Fruit fly (Drosophila melanogaster) whole organism, embryonic: ENCODE results near the gene CG11891.

Source experiments
- Antp ChIP-seq: fragments of 200-800 bp; sonication (Bioruptor generic); optimal IDR thresholded peaks from 3 replicates; lab custom pipeline; 2016; ENCODE audit warnings: missing biosample characterization, missing genetic modification characterization
- Atf6 ChIP-seq: fragments of 200-800 bp; sonication (Bioruptor generic); IDR thresholded peaks from 2 replicates; pipeline ENCODE4 v1.3.6; 2022; ENCODE audit warnings: missing biosample characterization, missing genetic modification characterization
- Awh ChIP-seq: fragments of 200-800 bp; sonication (Bioruptor generic); IDR thresholded peaks from 2 replicates; pipeline ENCODE4, ENCODE4 v1.3.6; 2022; ENCODE audit warnings: missing biosample characterization, missing genetic modification characterization
- B-H2 ChIP-seq: fragments of 200-800 bp; sonication (Bioruptor generic); optimal IDR thresholded peaks from 2 replicates; lab custom pipeline; 2018; ENCODE audit warnings: missing biosample characterization, mild to moderate bottlenecking, missing genetic modification characterization
- CG1024 ChIP-seq: fragments of 200-800 bp; sonication (Bioruptor generic); IDR thresholded peaks from 2 replicates; pipeline ENCODE4 v1.3.6; 2022; ENCODE audit warnings: missing biosample characterization, missing genetic modification characterization
- CG12744 ChIP-seq: fragments of 200-800 bp; sonication (Bioruptor generic); optimal IDR thresholded peaks from 2 replicates; lab custom pipeline; 2016; ENCODE audit warnings: missing biosample characterization, missing genetic modification characterization
- CG13894 ChIP-seq: fragments of 200-800 bp; sonication (Bioruptor generic); optimal IDR thresholded peaks from 3 replicates; lab custom pipeline; 2018; ENCODE audit warnings: missing biosample characterization, mild to moderate bottlenecking, missing genetic modification characterization, moderate library complexity
- CG15601 ChIP-seq: fragments of 200-800 bp; sonication (Bioruptor generic); optimal IDR thresholded peaks from 3 replicates; lab custom pipeline; 2019; ENCODE audit warnings: missing biosample characterization, mild to moderate bottlenecking, missing genetic modification characterization, moderate library complexity
- CG16779 ChIP-seq: fragments of 200-800 bp; sonication (Bioruptor generic); IDR thresholded peaks from 2 replicates; pipeline ENCODE4 v1.3.6; 2022; ENCODE audit warnings: missing biosample characterization, missing genetic modification characterization
- CG17568 ChIP-seq: fragments of 200-800 bp; sonication (Bioruptor generic); optimal IDR thresholded peaks from 2 replicates; lab custom pipeline; 2018; ENCODE audit warnings: missing biosample characterization, mild to moderate bottlenecking, missing genetic modification characterization, moderate library complexity
- CG18599 ChIP-seq: fragments of 200-800 bp; sonication (Bioruptor generic); optimal IDR thresholded peaks from 3 replicates; lab custom pipeline; 2017; ENCODE audit warnings: missing biosample characterization, missing genetic modification characterization, mild to moderate bottlenecking, moderate library complexity, missing genetic modification reagents
- CG18764 ChIP-seq: fragments of 200-800 bp; sonication (Bioruptor generic); optimal IDR thresholded peaks from 3 replicates; lab custom pipeline; 2016; ENCODE audit warnings: missing biosample characterization, missing genetic modification characterization
- CG2120 ChIP-seq: fragments of 200-800 bp; sonication (Bioruptor generic); optimal IDR thresholded peaks from 3 replicates; lab custom pipeline; 2016; ENCODE audit warnings: missing biosample characterization, missing genetic modification characterization
- CG2199 ChIP-seq: fragments of 200-800 bp; sonication (Bioruptor generic); IDR thresholded peaks from 3 replicates; pipeline ENCODE4 v1.3.6; 2022; ENCODE audit warnings: missing biosample characterization, missing genetic modification characterization
- CG31365 ChIP-seq: fragments of 200-800 bp; sonication (Bioruptor generic); optimal IDR thresholded peaks from 2 replicates; lab custom pipeline; 2018; ENCODE audit warnings: missing biosample characterization, mild to moderate bottlenecking, missing genetic modification characterization
- CG31388 ChIP-seq: fragments of 200-800 bp; sonication (Bioruptor generic); optimal IDR thresholded peaks from 2 replicates; lab custom pipeline; 2016; ENCODE audit warnings: missing biosample characterization, missing genetic modification characterization
- CG31441 ChIP-seq: fragments of 200-800 bp; sonication (Bioruptor generic); IDR thresholded peaks from 2 replicates; pipeline ENCODE4 v1.3.6; 2022; ENCODE audit warnings: missing biosample characterization, missing genetic modification characterization
- CG34376 ChIP-seq: fragments of 200-800 bp; sonication (Bioruptor generic); optimal IDR thresholded peaks from 2 replicates; lab custom pipeline; 2018; ENCODE audit warnings: missing biosample characterization, mild to moderate bottlenecking, missing genetic modification characterization
- CG5180 ChIP-seq: fragments of 200-800 bp; sonication (Bioruptor generic); optimal IDR thresholded peaks from 3 replicates; lab custom pipeline; 2017; ENCODE audit warnings: missing biosample characterization, missing genetic modification characterization, mild to moderate bottlenecking, moderate library complexity, missing genetic modification reagents
- CG9727 ChIP-seq: fragments of 200-800 bp; sonication (Bioruptor generic); optimal IDR thresholded peaks from 3 replicates; lab custom pipeline; 2017; ENCODE audit warnings: missing biosample characterization, mild to moderate bottlenecking, missing genetic modification characterization
- Fer1 ChIP-seq: fragments of 200-800 bp; sonication (Bioruptor generic); optimal IDR thresholded peaks from 2 replicates; lab custom pipeline; 2017; ENCODE audit warnings: missing biosample characterization, mild to moderate bottlenecking, missing genetic modification characterization
- Fer2 ChIP-seq: fragments of 200-800 bp; sonication (Bioruptor generic); optimal IDR thresholded peaks from 2 replicates; lab custom pipeline; 2018; ENCODE audit warnings: missing biosample characterization, mild to moderate bottlenecking, missing genetic modification characterization, moderate library complexity
- HHEX ChIP-seq: fragments of 200-800 bp; sonication (Bioruptor generic); optimal IDR thresholded peaks from 3 replicates; lab custom pipeline; 2017; ENCODE audit warnings: missing biosample characterization, mild to moderate bottlenecking, missing genetic modification characterization, missing genetic modification reagents
- Mad ChIP-seq: fragments of 200-800 bp; sonication (Bioruptor generic); optimal IDR thresholded peaks from 2 replicates; lab custom pipeline; 2016; ENCODE audit warnings: missing biosample characterization, missing genetic modification characterization
- Med ChIP-seq: fragments of 200-800 bp; sonication (Bioruptor generic); peaks from one replicate; lab custom pipeline; 2016; ENCODE audit warnings: missing biosample characterization, missing genetic modification characterization, mild to moderate bottlenecking, inconsistent platforms, moderate library complexity
- NK7.1 ChIP-seq: fragments of 200-800 bp; sonication (Bioruptor generic); optimal IDR thresholded peaks from 3 replicates; lab custom pipeline; 2016; ENCODE audit warnings: missing biosample characterization, missing genetic modification characterization
- Optix ChIP-seq: fragments of 200-800 bp; sonication (Bioruptor generic); IDR thresholded peaks from 3 replicates; pipeline ENCODE4 v1.3.6; 2022; ENCODE audit warnings: missing biosample characterization, missing genetic modification characterization
- Rx ChIP-seq: fragments of 200-800 bp; sonication (Bioruptor generic); IDR thresholded peaks from 2 replicates; pipeline ENCODE4 v1.3.6; 2022; ENCODE audit warnings: missing biosample characterization, missing genetic modification characterization
- Stat92E ChIP-seq, 3 experiments: fragments of >200 bp in 2 of 3; fragments of 200-800 bp in 1 of 3; sonication (Bioruptor generic) in 1 of 3; optimal IDR thresholded peaks; 2 replicates each; lab custom pipeline; 2017 to 2019; ENCODE audit warnings: missing biosample characterization in 3 of 3, missing genetic modification characterization in 3 of 3, mild to moderate bottlenecking in 1 of 3, moderate library complexity in 1 of 3
- YL-1 ChIP-seq: fragments of 200-800 bp; sonication (Bioruptor generic); optimal IDR thresholded peaks from 3 replicates; lab custom pipeline; 2017; ENCODE audit warnings: missing biosample characterization, mild to moderate bottlenecking, missing genetic modification characterization
- ap ChIP-seq: fragments of 200-800 bp; sonication (Bioruptor generic); IDR thresholded peaks from 2 replicates; pipeline ENCODE4 v1.3.6; 2022; ENCODE audit warnings: missing biosample characterization, missing genetic modification characterization
- ara ChIP-seq: fragments of 200-800 bp; sonication (Bioruptor generic); IDR thresholded peaks from 2 replicates; pipeline ENCODE4 v1.3.6; 2022; ENCODE audit warnings: missing biosample characterization, missing genetic modification characterization
- bcd ChIP-seq: fragments of 200-800 bp; sonication (Bioruptor generic); optimal IDR thresholded peaks from 2 replicates; lab custom pipeline; 2017; ENCODE audit warnings: missing biosample characterization, mild to moderate bottlenecking, missing genetic modification characterization
- caup ChIP-seq: fragments of 200-800 bp; sonication (Bioruptor generic); optimal IDR thresholded peaks from 3 replicates; lab custom pipeline; 2017; ENCODE audit warnings: missing biosample characterization, mild to moderate bottlenecking, missing genetic modification characterization, moderate library complexity; ENCODE audit not compliant: severe bottlenecking
- dmrt99B ChIP-seq: fragments of 200-800 bp; sonication (Bioruptor generic); optimal IDR thresholded peaks from 2 replicates; lab custom pipeline; 2018; ENCODE audit warnings: missing biosample characterization, mild to moderate bottlenecking, missing genetic modification characterization, moderate library complexity
- exex ChIP-seq: fragments of 200-800 bp; sonication (Bioruptor generic); optimal IDR thresholded peaks from 4 replicates; lab custom pipeline; 2018; ENCODE audit warnings: missing biosample characterization, mild to moderate bottlenecking, missing genetic modification characterization, moderate library complexity
- eyg ChIP-seq: fragments of 200-800 bp; sonication (Bioruptor generic); optimal IDR thresholded peaks from 3 replicates; lab custom pipeline; 2016; ENCODE audit warnings: missing biosample characterization, missing genetic modification characterization
- grau ChIP-seq: fragments of 200-800 bp; optimal IDR thresholded peaks from 3 replicates; lab custom pipeline; 2019; ENCODE audit warnings: missing biosample characterization, mild to moderate bottlenecking, missing genetic modification characterization, moderate library complexity
- gsb ChIP-seq: fragments of 200-800 bp; sonication (Bioruptor generic); IDR thresholded peaks from 2 replicates; pipeline ENCODE4 v1.3.6; 2022; ENCODE audit warnings: missing biosample characterization, missing genetic modification characterization
- gt ChIP-seq: fragments of 200-800 bp; sonication (Bioruptor generic); IDR thresholded peaks from 2 replicates; pipeline ENCODE4 v1.3.6; 2022; ENCODE audit warnings: missing biosample characterization, missing genetic modification characterization
- jigr1 ChIP-seq: fragments of 200-800 bp; sonication (Bioruptor generic); IDR thresholded peaks from 3 replicates; pipeline ENCODE4 v1.3.6; 2022; ENCODE audit warnings: missing biosample characterization, missing genetic modification characterization
- kay ChIP-seq: fragments of 200-800 bp; sonication (Bioruptor generic); optimal IDR thresholded peaks from 2 replicates; lab custom pipeline; 2016; ENCODE audit warnings: missing biosample characterization, missing genetic modification characterization
- odd ChIP-seq: fragments of 200-800 bp; sonication (Bioruptor generic); optimal IDR thresholded peaks from 2 replicates; lab custom pipeline; 2017; ENCODE audit warnings: missing biosample characterization, mild to moderate bottlenecking, missing genetic modification characterization
- pnt ChIP-seq: fragments of 200-800 bp; sonication (Bioruptor generic); optimal IDR thresholded peaks from 3 replicates; lab custom pipeline; 2016; ENCODE audit warnings: missing biosample characterization, missing genetic modification characterization
- schlank ChIP-seq: fragments of 200-800 bp; sonication (Bioruptor generic); optimal IDR thresholded peaks from 2 replicates; lab custom pipeline; 2018; ENCODE audit warnings: missing biosample characterization, mild to moderate bottlenecking, missing genetic modification characterization
- unpg ChIP-seq: fragments of 200-800 bp; sonication (Bioruptor generic); optimal IDR thresholded peaks from 3 replicates; lab custom pipeline; 2018; ENCODE audit warnings: missing biosample characterization, mild to moderate bottlenecking, missing genetic modification characterization, moderate library complexity
- vvl ChIP-seq: fragments of 200-800 bp; sonication (Bioruptor generic); IDR thresholded peaks from 2 replicates; pipeline ENCODE4 v1.3.6; 2022; ENCODE audit warnings: missing biosample characterization, missing genetic modification characterization

The CG11891 gene

DNA sequence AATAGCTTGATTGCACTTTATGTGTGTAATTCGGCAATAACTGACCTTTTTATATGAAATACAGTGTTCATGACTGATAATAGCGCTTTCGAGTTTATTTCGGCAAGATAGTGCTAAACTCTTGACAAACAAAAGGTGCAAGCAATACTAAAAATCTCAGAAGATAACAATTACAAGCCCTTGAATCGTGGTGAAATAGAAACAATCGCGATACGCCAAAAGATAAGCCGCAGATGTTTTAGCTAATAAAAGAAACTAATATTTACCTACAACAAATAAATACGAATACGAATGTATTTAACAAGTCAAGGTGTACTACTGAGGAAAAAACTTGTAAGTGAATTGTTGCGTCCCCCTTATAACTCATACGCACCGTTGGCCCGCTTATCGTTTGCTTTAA, 5.3 kb downstream of the CG11891 start (continued):
- no peak for TF ChIP-seq Fer2 (tag; lab: Kevin White, UChicago)
- TF ChIP-seq Awh: no peak
- TF ChIP-seq CG2199: no peak
- TF ChIP-seq grau (tag; lab: Kevin White, UChicago): peak; percentile 15
- no peak for TF ChIP-seq gt (GFP tag; lab: Robert Waterston, UW)
- no peak for TF ChIP-seq NK7.1 (GFP tag; lab: Kevin White, UChicago)
- no peak for TF ChIP-seq CG12744 (GFP tag; lab: Kevin White, UChicago)
- TF ChIP-seq CG31441: no peak
- TF ChIP-seq exex (tag; lab: Kevin White, UChicago): peak; percentile 78
- peak; percentile 67 for TF ChIP-seq Med (GFP tag; lab: Kevin White, UChicago)
- no peak for TF ChIP-seq CG5180 (GFP tag; lab: Kevin White, UChicago)
- TF ChIP-seq eyg (GFP tag; lab: Kevin White, UChicago): peak; percentile 14
- TF ChIP-seq Atf6 (GFP tag; lab: Robert Waterston, UW): no peak; the same call in 1 of the 2 replicates
- TF ChIP-seq CG1024 (GFP tag; lab: Robert Waterston, UW): no peak
- no peak for TF ChIP-seq Stat92E (GFP tag; optimal IDR thresholded peaks at IDR 0.05; lab: Kevin White, UChicago)
- peak; percentile 34 for TF ChIP-seq schlank (tag; lab: Kevin White, UChicago)
- no peak for TF ChIP-seq CG18764 (GFP tag; lab: Kevin White, UChicago)
- no peak for TF ChIP-seq YL-1 (GFP tag; lab: Kevin White, UChicago)
- TF ChIP-seq CG16779 (GFP tag; lab: Robert Waterston, UW): no peak
- TF ChIP-seq CG31388 (GFP tag; lab: Kevin White, UChicago): no peak
- TF ChIP-seq bcd (GFP tag; lab: Kevin White, UChicago): no peak
- TF ChIP-seq pnt (GFP tag; lab: Kevin White, UChicago): no peak
- peak; percentile 47 for TF ChIP-seq CG34376
- no peak for TF ChIP-seq CG15601 (tag; lab: Kevin White, UChicago)
- TF ChIP-seq unpg (GFP tag; lab: Kevin White, UChicago): peak; percentile 1
- peak; percentile 36 for TF ChIP-seq B-H2 (GFP tag; lab: Kevin White, UChicago)
- no peak for TF ChIP-seq ara (GFP tag; lab: Robert Waterston, UW)
- no peak for TF ChIP-seq vvl (GFP tag; lab: Robert Waterston, UW)
- TF ChIP-seq HHEX (GFP tag; lab: Kevin White, UChicago): peak; percentile 8
- TF ChIP-seq CG18599 (GFP tag; lab: Kevin White, UChicago): peak; percentile 68
- TF ChIP-seq CG13894 (tag; lab: Kevin White, UChicago): peak; percentile 57
- TF ChIP-seq CG9727 (GFP tag; lab: Kevin White, UChicago): no peak
- TF ChIP-seq Mad (GFP tag; lab: Kevin White, UChicago): no peak
- TF ChIP-seq kay: no peak
- no peak for TF ChIP-seq Antp
- peak; percentile 65 for TF ChIP-seq caup
- no peak for TF ChIP-seq ap (GFP tag; lab: Robert Waterston, UW)
- TF ChIP-seq dmrt99B: no peak
- no peak for TF ChIP-seq Rx (GFP tag; lab: Robert Waterston, UW)
- TF ChIP-seq Fer1: peak; percentile 81
- TF ChIP-seq odd (GFP tag; lab: Kevin White, UChicago): peak; percentile 61
- TF ChIP-seq Optix (GFP tag; lab: Robert Waterston, UW): no peak
- TF ChIP-seq jigr1 (GFP tag; lab: Robert Waterston, UW): no peak
- no peak for TF ChIP-seq gsb (GFP tag; lab: Robert Waterston, UW)
- TF ChIP-seq CG31365 (tag; lab: Kevin White, UChicago): peak; percentile 10
- peak; percentile 58 for TF ChIP-seq CG17568 (GFP tag; lab: Kevin White, UChicago)
- peak; percentile 29 for TF ChIP-seq CG2120 (GFP tag; lab: Kevin White, UChicago)
